Worm (Caenorhabditis elegans) whole organism, L4 larva: ENCODE data around the gene C25E10.12.

Source experiments
- F49E8.2 ChIP-seq: sonication (generic microtip); optimal IDR thresholded peaks from 2 replicates; lab custom pipeline; 2016; ENCODE audit warnings: missing compliant biosample characterization, mild to moderate bottlenecking, missing genetic modification characterization, borderline replicate concordance
- R02D3.7 ChIP-seq: fragments of 150-350 bp; sonication (generic microtip); optimal IDR thresholded peaks from 3 replicates; lab custom pipeline; 2014; ENCODE audit warnings: missing biosample characterization, missing genetic modification characterization
- T26A8.4 ChIP-seq: fragments of 200-800 bp; sonication (Bioruptor generic); IDR thresholded peaks from 2 replicates; pipeline ENCODE4 v1.3.6; 2022; ENCODE audit warnings: missing genetic modification characterization, missing compliant biosample characterization
- Y105C5A.15 ChIP-seq: fragments of 200-800 bp; sonication (Bioruptor generic); IDR thresholded peaks from 2 replicates; pipeline ENCODE4 v1.3.6; 2022; ENCODE audit warnings: missing genetic modification characterization, missing compliant biosample characterization
- Y48G9A.11 ChIP-seq: fragments of 200-800 bp; sonication (Bioruptor generic); IDR thresholded peaks from 2 replicates; pipeline ENCODE4 v1.3.6; 2022; ENCODE audit warnings: missing genetic modification reagents, missing genetic modification characterization, missing compliant biosample characterization
- Y5F2A.4 ChIP-seq: fragments of 200-800 bp; sonication (Bioruptor generic); optimal IDR thresholded peaks from 2 replicates; lab custom pipeline; 2018; ENCODE audit warnings: mild to moderate bottlenecking, missing genetic modification characterization, missing compliant biosample characterization
- ZK546.5 ChIP-seq, 2 experiments: sonication (generic microtip); optimal IDR thresholded peaks; 2 replicates each; lab custom pipeline; 2017; ENCODE audit warnings: missing biosample characterization in 2 of 2, missing genetic modification characterization in 2 of 2
- aha-1 ChIP-seq: fragments of 150-350 bp; peaks from one replicate; lab custom pipeline; 2014; ENCODE audit warnings: missing biosample characterization, missing genetic modification characterization
- ceh-32 ChIP-seq: sonication (generic microtip); optimal IDR thresholded peaks from 2 replicates; lab custom pipeline; 2016; ENCODE audit warnings: mild to moderate bottlenecking, missing genetic modification characterization, missing compliant biosample characterization; ENCODE audit not compliant: poor library complexity
- cey-2 ChIP-seq: sonication (generic microtip); optimal IDR thresholded peaks from 3 replicates; lab custom pipeline; 2017; ENCODE audit warnings: missing genetic modification characterization, mild to moderate bottlenecking, missing compliant biosample characterization, antibody characterized with exemption, borderline replicate concordance; ENCODE audit not compliant: insufficient read depth
- daf-12 ChIP-seq: fragments of 150-350 bp; optimal IDR thresholded peaks from 2 replicates; lab custom pipeline; 2014; ENCODE audit warnings: missing biosample characterization, missing genetic modification reagents, missing genetic modification characterization
- daf-16 ChIP-seq, 3 experiments: sonication (generic microtip); optimal IDR thresholded peaks; 2 replicates each; lab custom pipeline; 2016 to 2017; ENCODE audit warnings: missing genetic modification characterization in 3 of 3, missing genetic modification reagents in 3 of 3, mild to moderate bottlenecking in 2 of 3, missing compliant biosample characterization in 2 of 3, missing biosample characterization in 1 of 3, moderate library complexity in 1 of 3
- dmd-6 ChIP-seq: fragments of 200-800 bp; sonication (Bioruptor generic); IDR thresholded peaks from 2 replicates; pipeline ENCODE4 v1.3.6; 2022; ENCODE audit warnings: missing genetic modification reagents, missing genetic modification characterization, missing compliant biosample characterization
- dmd-9 ChIP-seq: fragments of 200-800 bp; sonication (Bioruptor generic); IDR thresholded peaks from 2 replicates; pipeline ENCODE4 v1.3.6; 2022; ENCODE audit warnings: missing genetic modification reagents, missing genetic modification characterization, missing compliant biosample characterization
- dpl-1 ChIP-seq: fragments of 150-350 bp; optimal IDR thresholded peaks from 2 replicates; lab custom pipeline; 2014; ENCODE audit warnings: missing biosample characterization, missing genetic modification reagents, missing genetic modification characterization
- gei-8 ChIP-seq: fragments of 200-800 bp; sonication (Bioruptor generic); optimal IDR thresholded peaks from 2 replicates; lab custom pipeline; 2018; ENCODE audit warnings: mild to moderate bottlenecking, missing genetic modification characterization, missing compliant biosample characterization
- hlh-11 ChIP-seq: fragments of 200-800 bp; sonication (Bioruptor generic); optimal IDR thresholded peaks from 2 replicates; lab custom pipeline; 2018; ENCODE audit warnings: mild to moderate bottlenecking, missing genetic modification characterization, missing compliant biosample characterization
- hlh-30 ChIP-seq: sonication (generic microtip); optimal IDR thresholded peaks from 2 replicates; lab custom pipeline; 2017; ENCODE audit warnings: antibody characterized with exemption, mild to moderate bottlenecking, missing genetic modification characterization, missing compliant biosample characterization; ENCODE audit not compliant: insufficient read depth
- jun-1 ChIP-seq: fragments of 150-350 bp; optimal IDR thresholded peaks from 2 replicates; lab custom pipeline; 2014; ENCODE audit warnings: missing biosample characterization, missing genetic modification reagents, missing genetic modification characterization
- lim-7 ChIP-seq: fragments of 200-800 bp; sonication (Bioruptor generic); IDR thresholded peaks from 2 replicates; pipeline ENCODE4 v1.3.6; 2022; ENCODE audit warnings: missing genetic modification characterization, missing compliant biosample characterization
- lin-13 ChIP-seq: fragments of 150-350 bp; optimal IDR thresholded peaks from 2 replicates; lab custom pipeline; 2014; ENCODE audit warnings: missing biosample characterization, missing genetic modification reagents, missing genetic modification characterization
- lin-39 ChIP-seq: fragments of 150-350 bp; optimal IDR thresholded peaks from 2 replicates; lab custom pipeline; 2014; ENCODE audit warnings: missing biosample characterization, missing genetic modification reagents, missing genetic modification characterization
- lir-3 ChIP-seq: sonication (generic microtip); optimal IDR thresholded peaks from 2 replicates; lab custom pipeline; 2016; ENCODE audit warnings: mild to moderate bottlenecking, missing genetic modification characterization, missing compliant biosample characterization
- lsy-2 ChIP-seq, 2 experiments: fragments of 150-350 bp in 1 of 2; sonication (generic microtip) in 1 of 2; optimal IDR thresholded peaks; 2 replicates each; lab custom pipeline; 2014 to 2017; ENCODE audit warnings: missing biosample characterization in 2 of 2, missing genetic modification characterization in 2 of 2
- madf-5 ChIP-seq, 2 experiments: fragments of 200-800 bp; sonication (Bioruptor generic); IDR thresholded peaks; 2 replicates each; pipeline ENCODE4 v1.3.6; 2022; ENCODE audit warnings: missing compliant biosample characterization in 2 of 2, missing genetic modification characterization in 2 of 2
- madf-9 ChIP-seq: fragments of 200-800 bp; sonication (Bioruptor generic); conservative IDR thresholded peaks from 2 replicates; pipeline ENCODE4 v1.3.6; 2022; ENCODE audit warnings: missing genetic modification reagents, missing genetic modification characterization, missing compliant biosample characterization
- mdl-1 ChIP-seq, 2 experiments: fragments of 150-350 bp in 1 of 2; sonication (generic microtip) in 1 of 2; optimal IDR thresholded peaks; 2 replicates each; lab custom pipeline; 2014 to 2017; ENCODE audit warnings: missing biosample characterization in 2 of 2, missing genetic modification characterization in 2 of 2
- mdt-29 ChIP-seq: fragments of 200-800 bp; sonication (Bioruptor generic); IDR thresholded peaks from 2 replicates; pipeline ENCODE4 v1.3.6; 2022; ENCODE audit warnings: missing genetic modification reagents, missing genetic modification characterization, missing compliant biosample characterization
- mes-2 ChIP-seq: sonication (generic microtip); optimal IDR thresholded peaks from 2 replicates; lab custom pipeline; 2016; ENCODE audit warnings: missing genotype, mild to moderate bottlenecking, missing genetic modification characterization, missing compliant biosample characterization; ENCODE audit not compliant: poor library complexity, severe bottlenecking
- nhr-111 ChIP-seq: fragments of 200-800 bp; sonication (Bioruptor generic); optimal IDR thresholded peaks from 2 replicates; lab custom pipeline; 2018; ENCODE audit warnings: mild to moderate bottlenecking, missing genetic modification characterization, missing compliant biosample characterization
- nhr-25 ChIP-seq: sonication (generic microtip); optimal IDR thresholded peaks from 2 replicates; lab custom pipeline; 2017; ENCODE audit warnings: missing genetic modification characterization, mild to moderate bottlenecking, missing compliant biosample characterization, antibody characterized with exemption, moderate library complexity, borderline replicate concordance; ENCODE audit not compliant: insufficient read depth
- nhr-28 ChIP-seq: fragments of 150-350 bp; optimal IDR thresholded peaks from 2 replicates; lab custom pipeline; 2014; ENCODE audit warnings: missing biosample characterization, missing genetic modification characterization
- nhr-42 ChIP-seq: fragments of 200-800 bp; sonication (Bioruptor generic); IDR thresholded peaks from 2 replicates; pipeline ENCODE4 v1.3.6; 2022; ENCODE audit warnings: missing genetic modification characterization, missing compliant biosample characterization
- nhr-77 ChIP-seq: fragments of 150-350 bp; optimal IDR thresholded peaks from 2 replicates; lab custom pipeline; 2014; ENCODE audit warnings: missing biosample characterization, missing genetic modification characterization
- pha-4 ChIP-seq, 2 experiments: fragments of 150-350 bp in 1 of 2; fragments of 200-800 bp in 1 of 2; sonication (Bioruptor generic) in 1 of 2; IDR thresholded peaks in 1 of 2; optimal IDR thresholded peaks in 1 of 2; 2 replicates each; pipeline versions ENCODE4 v1.3.6 to Lab custom; 2014 to 2022; ENCODE audit warnings: missing genetic modification characterization in 2 of 2, missing genetic modification reagents in 2 of 2, missing biosample characterization in 1 of 2, missing compliant biosample characterization in 1 of 2
- rbr-2 ChIP-seq: sonication (generic microtip); optimal IDR thresholded peaks from 2 replicates; lab custom pipeline; 2016; ENCODE audit warnings: missing genotype, missing genetic modification characterization, missing compliant biosample characterization
- snpc-4 ChIP-seq: fragments of 150-350 bp; optimal IDR thresholded peaks from 2 replicates; lab custom pipeline; 2014; ENCODE audit warnings: missing biosample characterization, missing genetic modification characterization
- unc-62 ChIP-seq, 3 experiments: fragments of 150-350 bp in 1 of 3; sonication (generic microtip); optimal IDR thresholded peaks in 2 of 3; peaks in 1 of 3; 1 replicate in 1 of 3; 2 replicates in 2 of 3; lab custom pipeline; 2014 to 2017; ENCODE audit warnings: missing biosample characterization in 3 of 3, missing genetic modification characterization in 3 of 3, missing genetic modification reagents in 3 of 3, missing genotype in 1 of 3
- zag-1 ChIP-seq: fragments of 150-350 bp; optimal IDR thresholded peaks from 2 replicates; lab custom pipeline; 2014; ENCODE audit warnings: missing biosample characterization, missing genetic modification characterization
- zfp-2 ChIP-seq: sonication (generic microtip); optimal IDR thresholded peaks from 2 replicates; lab custom pipeline; 2016; ENCODE audit warnings: mild to moderate bottlenecking, missing genetic modification characterization, missing compliant biosample characterization
- zip-2 ChIP-seq: fragments of 150-350 bp; optimal IDR thresholded peaks from 2 replicates; lab custom pipeline; 2014; ENCODE audit warnings: missing biosample characterization, missing genetic modification characterization
- ztf-7 ChIP-seq: fragments of 150-350 bp; optimal IDR thresholded peaks from 2 replicates; lab custom pipeline; 2014; ENCODE audit warnings: missing biosample characterization, missing genetic modification characterization

The C25E10.12 gene

DNA sequence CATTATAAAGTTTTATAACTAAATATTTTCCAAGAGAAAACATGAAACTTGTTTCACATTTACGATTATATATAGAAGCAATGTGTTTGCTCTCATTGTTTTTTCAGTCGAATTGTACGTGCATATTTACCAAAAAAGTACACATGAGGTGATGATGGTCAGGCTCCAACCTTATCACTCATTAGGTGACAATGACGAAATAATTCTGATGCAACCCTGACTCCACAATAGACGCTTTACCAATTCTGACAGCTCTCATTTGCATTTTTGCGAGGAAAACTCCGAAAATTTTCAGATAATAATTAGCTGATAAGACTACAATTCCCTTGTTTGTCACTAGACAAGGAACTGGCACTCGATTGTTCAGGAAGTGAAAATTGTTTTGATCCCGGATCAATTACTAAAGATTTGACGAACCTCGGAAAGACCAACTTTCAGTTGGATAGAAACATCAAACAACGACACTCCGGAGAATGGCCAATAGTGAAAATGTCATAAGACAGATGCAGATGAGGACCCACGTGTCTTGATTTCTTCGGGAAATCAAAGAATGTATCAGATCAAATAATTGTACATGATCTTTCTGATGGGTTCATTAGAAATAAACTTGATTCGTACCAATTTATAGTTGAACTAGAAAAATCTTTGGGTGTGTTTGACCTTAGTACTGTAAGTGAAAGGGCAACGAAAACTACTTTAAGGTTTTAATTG, 16.7 kb upstream of the C25E10.12 start (continued):
- TF ChIP-seq cey-2 = no peak
- no peak for TF ChIP-seq lim-7
- TF ChIP-seq madf-5 (GFP tag; IDR thresholded peaks at IDR 0.05; lab: Robert Waterston, UW) = no peak
- TF ChIP-seq lin-39 (tag; lab: Kevin White, UChicago) = no peak
- no peak for TF ChIP-seq ZK546.5 (tag; optimal IDR thresholded peaks at IDR 0.05; lab: Kevin White, UChicago)
- TF ChIP-seq dpl-1 (GFP tag; lab: Kevin White, UChicago) = no peak
- no peak for TF ChIP-seq Y5F2A.4
- no peak for TF ChIP-seq daf-12 (tag; lab: Kevin White, UChicago)
- no peak for TF ChIP-seq zfp-2 (tag; lab: Kevin White, UChicago)
- no peak for TF ChIP-seq jun-1 (tag; lab: Kevin White, UChicago)
- TF ChIP-seq nhr-25 = no peak
- 0 out of 2 replicates have a peak, but pooled peaks have one; percentile 24 for TF ChIP-seq mdt-29
- TF ChIP-seq nhr-77 (tag; lab: Kevin White, UChicago) = no peak
- peak in 1 of 2 experiments; percentile 93 for TF ChIP-seq unc-62 (GFP tag; optimal IDR thresholded peaks at IDR 0.05 in 1 of 2; lab: Kevin White, UChicago)
- no peak for TF ChIP-seq unc-62 (tag; optimal IDR thresholded peaks at IDR 0.05; lab: Kevin White, UChicago)
- TF ChIP-seq lin-13 = no peak
- no peak for TF ChIP-seq madf-9
- no peak for TF ChIP-seq Y48G9A.11 (GFP tag; lab: Robert Waterston, UW)
- TF ChIP-seq nhr-42 (GFP tag; lab: Robert Waterston, UW) = no peak
- no peak for TF ChIP-seq dmd-9 (GFP tag; lab: Robert Waterston, UW)
- TF ChIP-seq rbr-2 (tag; lab: Kevin White, UChicago) = no peak
- peak; percentile 89 for TF ChIP-seq hlh-11 (tag; lab: Kevin White, UChicago)

DNA sequence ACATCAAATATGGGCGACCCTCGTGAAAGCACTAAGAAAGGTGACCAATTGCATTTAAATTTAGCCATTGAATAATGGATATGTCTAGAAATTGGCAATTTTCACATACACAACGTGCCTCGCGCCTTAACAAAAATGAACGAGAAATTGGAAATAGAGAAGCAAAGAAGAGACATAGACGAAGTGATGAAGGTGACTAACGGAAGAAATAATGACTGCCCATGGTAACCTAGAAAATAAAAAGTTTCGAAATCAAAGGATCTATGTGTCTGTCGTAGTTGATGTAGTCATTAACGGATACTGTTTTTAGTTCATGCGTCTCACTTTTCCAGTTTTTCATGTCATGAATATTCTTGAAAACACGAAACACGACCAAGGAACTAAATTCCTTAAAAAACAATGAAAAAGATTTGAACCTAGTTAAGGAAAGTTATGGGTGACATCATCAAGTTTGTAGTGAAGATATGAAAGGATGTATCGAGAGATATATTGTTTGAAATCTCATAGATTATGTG, 15.9 kb upstream of the C25E10.12 start:
- TF ChIP-seq ZK546.5 (tag; optimal IDR thresholded peaks at IDR 0.05; lab: Kevin White, UChicago) = no peak
- TF ChIP-seq lin-13 = no peak
- peak in 1 of 2 experiments; percentile 53 for TF ChIP-seq unc-62 (GFP tag; optimal IDR thresholded peaks at IDR 0.05 in 1 of 2; lab: Kevin White, UChicago)
- no peak for TF ChIP-seq unc-62 (tag; optimal IDR thresholded peaks at IDR 0.05; lab: Kevin White, UChicago)
- TF ChIP-seq nhr-28 (tag; lab: Kevin White, UChicago) = peak; percentile 66
- no peak for TF ChIP-seq nhr-25
- no peak for TF ChIP-seq zip-2 (tag; lab: Kevin White, UChicago)

DNA sequence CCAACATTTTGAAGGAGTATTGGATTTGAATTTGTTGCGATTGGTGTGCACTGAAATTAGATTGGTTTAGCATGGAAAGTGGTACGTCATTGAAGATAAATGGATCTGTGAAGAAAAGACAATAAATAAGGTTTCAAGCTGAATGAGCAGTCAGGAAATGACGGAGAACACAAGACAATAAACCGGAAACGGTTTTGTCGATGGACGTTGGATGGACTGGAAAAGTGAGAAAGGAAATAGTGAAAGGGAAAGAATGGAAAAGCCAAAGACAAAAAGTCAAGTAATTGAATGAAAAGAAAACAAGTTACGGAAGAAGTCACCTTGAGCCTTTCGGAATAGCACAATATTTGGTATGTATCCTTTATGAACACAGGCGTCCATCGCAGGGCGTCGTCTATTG, 14.0 kb upstream of the C25E10.12 start, which contains the start of gene T27E4.7:
TSS of gene T27E4.7 (minus strand) at position 50 of the 400 bp plus-strand sequence.
- TF ChIP-seq nhr-77 (tag; lab: Kevin White, UChicago) = no peak
- TF ChIP-seq aha-1 (tag; lab: Kevin White, UChicago) = peak; percentile 92
- TF ChIP-seq daf-16 (GFP tag; optimal IDR thresholded peaks at IDR 0.05; lab: Kevin White, UChicago) = no peak
- peak; percentile 4 for TF ChIP-seq daf-16 (tag; optimal IDR thresholded peaks at IDR 0.05; lab: Kevin White, UChicago)
- TF ChIP-seq, all 104 proteins: peak for 2

DNA sequence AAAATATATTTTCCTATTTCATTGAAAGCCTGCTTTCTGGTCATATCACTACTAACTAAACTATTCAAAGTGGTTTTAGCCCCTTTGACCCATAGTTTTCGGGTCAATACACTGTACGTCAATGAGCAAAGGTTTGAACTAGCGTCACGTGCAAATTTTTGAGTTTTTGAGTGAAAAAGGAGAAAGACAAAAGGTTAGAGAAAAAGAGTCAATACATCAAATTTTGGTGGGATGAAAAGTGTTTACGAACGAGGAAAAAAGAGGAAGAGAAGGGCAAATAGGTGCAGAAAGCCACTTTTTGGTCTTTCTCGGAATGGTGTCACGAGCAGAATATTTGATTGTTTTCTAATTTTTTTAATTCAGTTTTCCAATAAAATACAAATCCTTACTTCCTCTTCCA, 13.6 kb upstream of the C25E10.12 start:
- TF ChIP-seq mdl-1 (tag; optimal IDR thresholded peaks at IDR 0.05; lab: Kevin White, UChicago) (peak in 1 of 2 experiments; percentile 32), snpc-4 (tag; lab: Kevin White, UChicago) (no peak), gei-8 (GFP tag; lab: Kevin White, UChicago) (no peak), mes-2 (tag; lab: Kevin White, UChicago) (no peak), pha-4 (GFP tag; IDR thresholded peaks at IDR 0.05; lab: Robert Waterston, UW) (0 out of 2 replicates have a peak, but pooled peaks have one; percentile 35), pha-4 (tag; optimal IDR thresholded peaks at IDR 0.05; lab: Kevin White, UChicago) (no peak), lir-3 (tag; lab: Kevin White, UChicago) (no peak), ztf-7 (no peak), Y105C5A.15 (GFP tag; lab: Robert Waterston, UW) (no peak), ceh-32 (tag; lab: Kevin White, UChicago) (no peak), lin-13 (no peak), mdt-29 (no peak), zag-1 (no peak), lsy-2 (tag; optimal IDR thresholded peaks at IDR 0.05; lab: Kevin White, UChicago) (peak in 1 of 2 experiments; percentile 25), hlh-11 (tag; lab: Kevin White, UChicago) (peak; percentile 35), R02D3.7 (tag; lab: Kevin White, UChicago) (no peak), T26A8.4 (GFP tag; lab: Robert Waterston, UW) (no peak), nhr-111 (no peak), dmd-6 (peak; percentile 31), F49E8.2 (tag; lab: Kevin White, UChicago) (no peak), hlh-30 (peak; percentile 38)
